Fruit fly (Drosophila melanogaster): ENCODE results near the gene CG43739.

- TF ChIP-seq Lpt (GFP tag; optimal IDR thresholded peaks at IDR 0.05) (no peak), CG16779 (tag; optimal IDR thresholded peaks at IDR 0.05) (no peak), salr (GFP tag; optimal IDR thresholded peaks at IDR 0.05) (no peak), CG10631 (GFP tag; optimal IDR thresholded peaks at IDR 0.05) (no peak), CG31627 (GFP tag; optimal IDR thresholded peaks at IDR 0.05) (peak; percentile 35), fkh (GFP tag; optimal IDR thresholded peaks at IDR 0.05) (peak; percentile 87), Met (GFP tag; optimal IDR thresholded peaks at IDR 0.05) (peak; percentile 35), CG6163 (GFP tag; IDR thresholded peaks at IDR 0.05) (no peak), CG8319 (GFP tag; optimal IDR thresholded peaks at IDR 0.05) (no peak), CG3919 (GFP tag; optimal IDR thresholded peaks at IDR 0.05) (no peak)
Observed at dm6 chr2L:20935338-20936060, 16.8 kb upstream of the CG43739 start.

Data from whole organism, prepupa.